Worm (Caenorhabditis elegans) whole organism, mixed stage, embryonic: ENCODE measurements around the gene cpt-6.

ENCODE experiments used
- blmp-1 ChIP-seq: fragments of 150-350 bp; optimal IDR thresholded peaks from 2 replicates; lab custom pipeline; 2014; ENCODE audit warnings: missing biosample characterization, missing genetic modification characterization
- mep-1 ChIP-seq: fragments of 150-350 bp; optimal IDR thresholded peaks from 2 replicates; lab custom pipeline; 2017; ENCODE audit warnings: missing biosample characterization, missing genetic modification reagents, missing genetic modification characterization, inconsistent platforms
- nhr-28 ChIP-seq: fragments of 150-350 bp; optimal IDR thresholded peaks from 2 replicates; lab custom pipeline; 2014; ENCODE audit warnings: missing biosample characterization, missing genetic modification characterization
- unc-120 ChIP-seq: sonication (generic microtip); optimal IDR thresholded peaks from 2 replicates; lab custom pipeline; 2017; ENCODE audit warnings: missing genetic modification characterization, missing compliant biosample characterization; ENCODE audit not compliant: poor library complexity, severe bottlenecking
- unc-62 ChIP-seq: fragments of 150-350 bp; optimal IDR thresholded peaks from 2 replicates; lab custom pipeline; 2014; ENCODE audit warnings: missing biosample characterization, missing genetic modification reagents, missing genetic modification characterization

DNA sequence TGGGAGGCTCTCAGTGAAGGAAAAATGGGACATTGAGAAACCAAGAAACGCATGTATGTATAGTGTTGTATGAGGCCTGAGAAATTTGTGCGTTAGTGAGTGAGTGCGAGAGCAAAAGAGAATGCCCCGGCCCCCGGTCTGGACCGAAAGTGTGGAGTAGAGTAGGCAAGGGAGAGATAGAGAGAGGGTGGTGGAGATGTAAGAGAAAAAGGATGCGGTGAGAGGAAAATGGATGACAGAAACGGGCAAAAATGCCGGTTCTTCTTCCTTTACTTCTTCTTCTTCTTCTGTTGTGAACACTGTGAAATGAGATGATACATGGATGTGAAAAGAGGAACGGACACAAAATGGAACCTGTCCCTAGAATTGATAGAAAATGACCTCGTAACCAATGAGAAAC, 44.6 kb upstream of the cpt-6 start:
- TF ChIP-seq blmp-1 (tag; lab: Kevin White, UChicago) (no peak), unc-120 (tag; lab: Kevin White, UChicago) (peak; percentile 12), unc-62 (GFP tag; lab: Kevin White, UChicago) (no peak), nhr-28 (tag; lab: Kevin White, UChicago) (no peak), mep-1 (tag; lab: Kevin White, UChicago) (no peak)
